Worm (Caenorhabditis elegans) whole organism, mixed stage, embryonic: Measurements from ENCODE around the gene F01G4.4.

ENCODE experiments used
- ceh-39 ChIP-seq: fragments of 150-350 bp; optimal IDR thresholded peaks from 2 replicates; lab custom pipeline; 2014; ENCODE audit warnings: missing biosample characterization, missing genetic modification characterization
- lsy-2 ChIP-seq: fragments of 150-350 bp; optimal IDR thresholded peaks from 2 replicates; lab custom pipeline; 2014; ENCODE audit warnings: missing biosample characterization, missing genetic modification characterization
- pha-4 ChIP-seq: fragments of 150-350 bp; optimal IDR thresholded peaks from 2 replicates; lab custom pipeline; 2018; ENCODE audit warnings: missing biosample characterization, missing genetic modification reagents, missing genetic modification characterization
- tbx-8 ChIP-seq: fragments of 200-800 bp; sonication (Bioruptor generic); optimal IDR thresholded peaks from 2 replicates; lab custom pipeline; 2018; ENCODE audit warnings: mild to moderate bottlenecking, missing genetic modification characterization, moderate library complexity, missing compliant biosample characterization
- unc-39 ChIP-seq: fragments of 150-350 bp; optimal IDR thresholded peaks from 2 replicates; lab custom pipeline; 2014; ENCODE audit warnings: missing biosample characterization, missing genetic modification characterization

ce11 chrIV:11143228-11143444 is at the start of gene F01G4.4:
- no peak for TF ChIP-seq ceh-39 (tag; lab: Kevin White, UChicago)
- no peak for TF ChIP-seq lsy-2 (tag; lab: Kevin White, UChicago)
- TF ChIP-seq tbx-8 (GFP tag; lab: Kevin White, UChicago) = no peak
- no peak for TF ChIP-seq unc-39 (tag; lab: Kevin White, UChicago)
- TF ChIP-seq pha-4 (tag; lab: Kevin White, UChicago) = no peak
